Worm (Caenorhabditis elegans): ENCODE data around the gene F29B9.5.

The F29B9.5 gene

ce11 chrIV:4660151-4661041, 8.2 kb downstream of the F29B9.5 start, which contains the start of the genes F29B9.11 and jmjd-1.2 (continued):
- TF ChIP-seq nhr-10 (tag; optimal IDR thresholded peaks at IDR 0.05) (no peak), spr-1 (tag; optimal IDR thresholded peaks at IDR 0.05) (peak; percentile 73), pqm-1 (tag; optimal IDR thresholded peaks at IDR 0.05) (no peak), mdt-29 (GFP tag; IDR thresholded peaks at IDR 0.05) (peak; percentile 67; the same call in 1 of the 2 replicates), F10B5.3 (tag; optimal IDR thresholded peaks at IDR 0.05) (peak; percentile 19), php-3 (GFP tag; IDR thresholded peaks at IDR 0.05) (0 out of 2 replicates have a peak, but pooled peaks have one; percentile 25), mxl-3 (GFP tag; optimal IDR thresholded peaks at IDR 0.05) (peak; percentile 76), saeg-2 (GFP tag; IDR thresholded peaks at IDR 0.05) (peak; percentile 43; the same call in 1 of the 2 replicates), madf-9 (GFP tag; conservative IDR thresholded peaks at IDR 0.05) (peak; percentile 67; the same call in 1 of the 2 replicates), lin-13 (GFP tag; optimal IDR thresholded peaks at IDR 0.05) (peak; percentile 87), unc-130 (GFP tag; optimal IDR thresholded peaks at IDR 0.05) (peak; percentile 96), tra-1 (GFP tag; IDR thresholded peaks at IDR 0.05) (peak; percentile 79; the same call in 1 of the 2 replicates), dmd-9 (GFP tag; IDR thresholded peaks at IDR 0.05) (peak; percentile 82), nhr-237 (tag; optimal IDR thresholded peaks at IDR 0.05) (peak; percentile 34), egl-43 (GFP tag; IDR thresholded peaks at IDR 0.05) (peak; percentile 82), dpl-1 (GFP tag; optimal IDR thresholded peaks at IDR 0.05) (peak; percentile 80), nhr-102 (tag; optimal IDR thresholded peaks at IDR 0.05) (peak; percentile 89), hlh-11 (tag; optimal IDR thresholded peaks at IDR 0.05) (peak; percentile 93), lin-1 (GFP tag; IDR thresholded peaks at IDR 0.05) (peak; percentile 67), nhr-77 (tag; optimal IDR thresholded peaks at IDR 0.05) (peak; percentile 90), rbr-2 (tag; optimal IDR thresholded peaks at IDR 0.05) (peak; percentile 95), F49E8.2 (tag; optimal IDR thresholded peaks at IDR 0.05; ENCODE audit: borderline replicate concordance) (peak; percentile 69), T26A8.4 (GFP tag; IDR thresholded peaks at IDR 0.05) (peak; percentile 82), aha-1 (tag) (peak; percentile 99), zip-11 (GFP tag; IDR thresholded peaks at IDR 0.05) (no peak), D1046.2 (GFP tag; IDR thresholded peaks at IDR 0.05) (peak; percentile 72; the same call in 1 of the 2 replicates), ceh-32 (tag; optimal IDR thresholded peaks at IDR 0.05; ENCODE audit: poor library complexity) (no peak), dve-1 (tag; optimal IDR thresholded peaks at IDR 0.05; ENCODE audit: insufficient read depth) (peak; percentile 92), zfp-2 (tag; optimal IDR thresholded peaks at IDR 0.05) (peak; percentile 91), F37D6.2 (tag; optimal IDR thresholded peaks at IDR 0.05) (peak; percentile 82), daf-12 (tag; optimal IDR thresholded peaks at IDR 0.05) (no peak), fkh-10 (GFP tag; optimal IDR thresholded peaks at IDR 0.05) (peak; percentile 84), R02D3.7 (tag; optimal IDR thresholded peaks at IDR 0.05) (peak; percentile 63), vab-7 (GFP tag; IDR thresholded peaks at IDR 0.05) (peak; percentile 76), ces-1 (GFP tag; optimal IDR thresholded peaks at IDR 0.05) (no peak), Y75B8A.6 (GFP tag; IDR thresholded peaks at IDR 0.05) (peak; percentile 80; the same call in 1 of the 2 replicates), mep-1 (tag; optimal IDR thresholded peaks at IDR 0.05) (peak; percentile 95), ztf-7 (tag; optimal IDR thresholded peaks at IDR 0.05) (peak; percentile 30), nhr-42 (GFP tag; IDR thresholded peaks at IDR 0.05) (peak; percentile 79), ceh-20 (GFP tag; IDR thresholded peaks at IDR 0.05) (peak; percentile 87; the same call in 1 of the 2 replicates), nhr-25 (tag; optimal IDR thresholded peaks at IDR 0.05; ENCODE audit: borderline replicate concordance, insufficient read depth) (peak; percentile 90), nhr-6 (tag; optimal IDR thresholded peaks at IDR 0.05) (peak; percentile 73), ceh-82 (tag; optimal IDR thresholded peaks at IDR 0.05) (no peak), tag-97 (GFP tag; IDR thresholded peaks at IDR 0.05) (no peak), daf-16 (GFP tag; optimal IDR thresholded peaks at IDR 0.05) (peak in 1 of 2 experiments; percentile 66), daf-16 (tag; optimal IDR thresholded peaks at IDR 0.05) (peak; percentile 72), aly-2 (tag; optimal IDR thresholded peaks at IDR 0.05) (no peak), zfp-3 (GFP tag; conservative IDR thresholded peaks at IDR 0.05) (peak; percentile 75; the same call in 1 of the 2 replicates), hmg-1.1 (GFP tag; IDR thresholded peaks at IDR 0.05) (peak; percentile 89)
